Worm (Caenorhabditis elegans): ENCODE data around the gene dars-1.
A peak's percentile ranks its signal among the peaks of the same experiment; 100 is the strongest.

dars-1 gene

DNA sequence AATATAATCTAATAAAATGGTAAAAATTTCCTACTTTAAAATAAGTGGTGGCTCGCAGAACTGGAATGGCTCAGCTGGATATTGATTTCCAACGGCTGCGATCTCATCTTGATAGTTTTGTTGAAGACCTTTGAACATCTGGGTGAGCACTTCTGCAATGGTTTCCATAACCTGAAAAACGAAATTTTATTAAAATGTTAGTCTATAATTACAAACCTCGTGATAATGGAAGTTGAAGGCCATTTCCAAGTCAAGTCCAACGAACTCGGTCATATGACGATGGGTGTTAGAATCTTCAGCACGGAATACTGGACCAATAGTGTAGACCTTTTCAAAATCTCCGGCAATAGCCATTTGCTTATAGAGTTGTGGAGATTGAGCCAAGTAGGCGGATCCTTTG lies 1.2 kb downstream of the dars-1 start:
- no peak for TF ChIP-seq snpc-4 (GFP tag; optimal IDR thresholded peaks at IDR 0.05)
- no peak for TF ChIP-seq snpc-4 (tag; optimal IDR thresholded peaks at IDR 0.05)
- TF ChIP-seq nfyb-1 (GFP tag; IDR thresholded peaks at IDR 0.05): no peak
- TF ChIP-seq fkh-3 (tag; optimal IDR thresholded peaks at IDR 0.05): no peak
- no peak for TF ChIP-seq ekl-4 (GFP tag; IDR thresholded peaks at IDR 0.05)
- TF ChIP-seq ZK185.1 (tag; optimal IDR thresholded peaks at IDR 0.05; ENCODE audit: poor library complexity, severe bottlenecking): no peak
- no peak for TF ChIP-seq xnd-1 (tag; optimal IDR thresholded peaks at IDR 0.05)
- no peak for TF ChIP-seq B0261.1 (tag; optimal IDR thresholded peaks at IDR 0.05)

DNA sequence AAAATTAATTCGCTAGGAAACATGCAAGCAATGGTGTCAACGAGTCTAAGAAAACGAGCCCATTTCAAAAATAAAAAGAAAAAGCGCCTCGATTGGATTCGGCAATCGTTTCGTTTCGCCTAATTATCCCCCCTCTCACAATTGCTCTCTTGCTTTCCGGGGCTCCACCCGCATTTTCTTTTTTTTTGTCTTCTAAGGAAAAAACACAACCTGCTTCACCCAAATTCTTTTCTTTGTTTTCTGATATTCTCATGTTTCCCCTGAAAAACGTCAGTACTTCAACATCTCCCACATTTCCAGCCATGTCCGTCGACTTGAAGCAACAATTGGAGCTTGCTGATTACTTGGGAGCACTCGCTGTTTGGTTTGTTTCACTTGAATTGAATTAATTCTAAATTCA lies 2.6 kb downstream of the dars-1 start, which contains the start of gene nlp-36:
Gene nlp-36, plus strand, starts transcription at position 301 of the 400 bp plus-strand sequence.
- TF ChIP-seq xnd-1 (tag; optimal IDR thresholded peaks at IDR 0.05) (no peak), him-1 (tag; optimal IDR thresholded peaks at IDR 0.05) (peak; percentile 9)

DNA sequence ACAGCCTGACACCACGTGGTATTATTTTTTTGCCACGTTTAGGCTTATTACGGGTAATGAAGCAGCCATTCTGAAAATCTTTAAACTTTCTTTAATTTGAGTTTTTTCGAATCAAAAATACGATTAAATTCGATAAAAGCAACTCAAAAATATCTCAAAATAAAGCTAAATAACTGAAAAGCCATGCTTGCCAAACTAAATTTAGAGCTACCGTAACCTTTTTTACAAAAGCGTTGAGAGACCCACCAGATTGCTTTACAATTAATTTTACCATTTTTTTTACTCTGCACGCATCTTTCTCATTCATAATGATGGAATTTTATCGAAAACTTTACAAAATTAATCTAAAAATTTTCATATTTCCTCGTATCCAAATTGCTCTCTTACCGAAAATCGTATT lies 3.0 kb downstream of the dars-1 start:
- no peak for TF ChIP-seq let-526 (GFP tag; IDR thresholded peaks at IDR 0.05)
- TF ChIP-seq him-1 (tag; optimal IDR thresholded peaks at IDR 0.05): no peak
- peak; percentile 70 for TF ChIP-seq lsl-1 (GFP tag; optimal IDR thresholded peaks at IDR 0.05)
- no peak for TF ChIP-seq chd-7 (tag; optimal IDR thresholded peaks at IDR 0.05)
- no peak for TF ChIP-seq cebp-2 (GFP tag; IDR thresholded peaks at IDR 0.05)
- no peak for TF ChIP-seq ztf-25 (GFP tag; IDR thresholded peaks at IDR 0.05)
- no peak for TF ChIP-seq let-607 (tag; optimal IDR thresholded peaks at IDR 0.05)
- TF ChIP-seq madf-8 (GFP tag; conservative IDR thresholded peaks at IDR 0.05): peak; percentile 73
- TF ChIP-seq dpl-1 (GFP tag; optimal IDR thresholded peaks at IDR 0.05): no peak
- TF ChIP-seq nhr-90 (tag; optimal IDR thresholded peaks at IDR 0.05): no peak
- TF ChIP-seq zfh-2 (GFP tag; conservative IDR thresholded peaks at IDR 0.05): no peak
- TF ChIP-seq K11D2.4 (GFP tag; IDR thresholded peaks at IDR 0.05): no peak
- no peak for TF ChIP-seq F37B4.10 (GFP tag; IDR thresholded peaks at IDR 0.05)
- no peak for TF ChIP-seq akir-1 (GFP tag; optimal IDR thresholded peaks at IDR 0.05)
- TF ChIP-seq egrh-3 (GFP tag; IDR thresholded peaks at IDR 0.05): no peak
- no peak for TF ChIP-seq Y95B8A.8 (GFP tag; IDR thresholded peaks at IDR 0.05)

DNA sequence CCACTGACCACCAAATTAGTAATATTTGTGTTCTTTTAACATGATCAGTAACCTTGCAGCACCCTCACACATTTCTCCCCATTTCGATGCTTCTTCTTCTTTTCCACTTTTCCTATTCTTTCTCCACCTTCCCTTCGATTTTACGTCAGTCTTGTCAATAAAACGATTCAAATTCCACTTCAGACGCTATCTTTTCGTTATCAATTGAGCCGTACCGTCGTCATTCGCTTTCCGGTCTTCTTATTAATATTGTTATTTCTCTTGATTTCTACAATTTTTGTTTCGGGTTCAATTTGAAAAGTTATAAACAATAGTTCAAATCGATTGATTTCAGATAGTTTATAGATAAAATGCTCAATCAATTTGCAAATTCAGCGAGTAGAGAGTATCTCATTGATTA lies 3.6 kb downstream of the dars-1 start:
- TF ChIP-seq chd-7 (tag; optimal IDR thresholded peaks at IDR 0.05): no peak
- TF ChIP-seq nhr-80 (tag; optimal IDR thresholded peaks at IDR 0.05): peak; percentile 55
- TF ChIP-seq pha-4 (tag; optimal IDR thresholded peaks at IDR 0.05): no peak

DNA sequence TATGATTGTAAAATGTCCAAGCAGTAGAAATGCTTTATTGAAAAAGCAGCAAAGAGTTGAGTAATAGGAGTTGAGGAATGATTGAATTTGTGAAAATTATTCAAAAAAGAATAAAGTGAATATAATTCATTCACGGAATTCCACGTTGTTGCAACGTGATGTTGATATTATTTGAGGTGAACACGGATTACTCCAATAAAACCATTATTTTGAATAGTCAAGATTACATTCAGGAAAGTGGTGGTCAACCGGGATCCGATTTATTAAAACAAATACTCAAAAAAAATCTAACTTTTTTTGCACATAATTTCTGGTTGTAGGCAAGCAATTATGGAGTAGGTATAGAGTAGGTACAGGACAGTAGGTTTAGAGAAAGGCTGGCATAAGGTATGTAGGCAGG lies 5.6 kb downstream of the dars-1 start, which contains the start of gene bre-3:
Gene bre-3, minus strand, starts transcription at position 101 of the 400 bp plus-strand sequence.
- TF ChIP-seq F10E7.11 (tag; optimal IDR thresholded peaks at IDR 0.05) (no peak), F52B5.7 (tag; optimal IDR thresholded peaks at IDR 0.05) (no peak), F57A8.1 (GFP tag; optimal IDR thresholded peaks at IDR 0.05) (no peak)

DNA sequence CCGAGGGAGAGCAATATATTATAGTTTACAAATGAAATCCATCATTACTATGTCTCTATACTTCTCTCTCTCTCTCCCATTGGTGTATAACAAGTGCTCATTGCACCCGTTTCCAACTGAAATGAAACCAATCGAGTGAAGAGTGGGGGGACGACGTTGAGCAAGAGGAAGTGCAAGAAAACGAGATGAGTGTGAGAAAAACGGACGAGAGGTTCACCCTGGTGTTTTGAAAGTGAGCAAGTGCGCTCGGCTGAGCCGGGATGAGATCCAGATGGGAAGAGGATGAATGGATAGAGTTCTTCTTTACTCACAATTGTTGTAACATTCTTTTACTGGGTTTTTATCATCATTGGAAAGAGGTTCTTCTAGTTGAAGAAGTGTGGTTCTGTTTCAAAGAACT lies 7.3 kb downstream of the dars-1 start:
- TF ChIP-seq xnd-1 (tag; optimal IDR thresholded peaks at IDR 0.05) (no peak), lin-35 (GFP tag; optimal IDR thresholded peaks at IDR 0.05) (peak in 1 of 3 experiments; percentile 19), mcd-1 (GFP tag; IDR thresholded peaks at IDR 0.05) (0 out of 2 replicates have a peak, but pooled peaks have one; percentile 25), ceh-27 (GFP tag; optimal IDR thresholded peaks at IDR 0.05) (peak; percentile 20)

All from whole organism, young adult.